Worm (Caenorhabditis elegans) whole organism, mixed stage, embryonic: Measurements from ENCODE around the gene C47D12.2.

Experiments used
- M03D4.4 ChIP-seq: sonication (generic microtip); optimal IDR thresholded peaks from 2 replicates; lab custom pipeline; 2017; ENCODE audit warnings: mild to moderate bottlenecking, missing genetic modification characterization, missing compliant biosample characterization
- hlh-1 ChIP-seq: fragments of 150-350 bp; optimal IDR thresholded peaks from 2 replicates; lab custom pipeline; 2014; ENCODE audit warnings: missing biosample characterization, missing genetic modification reagents, missing genetic modification characterization
- mep-1 ChIP-seq: fragments of 150-350 bp; optimal IDR thresholded peaks from 2 replicates; lab custom pipeline; 2017; ENCODE audit warnings: missing biosample characterization, missing genetic modification reagents, missing genetic modification characterization, inconsistent platforms
- unc-39 ChIP-seq: fragments of 150-350 bp; optimal IDR thresholded peaks from 2 replicates; lab custom pipeline; 2014; ENCODE audit warnings: missing biosample characterization, missing genetic modification characterization

ce11 chrII:11721604-11722003, 45.5 kb downstream of the C47D12.2 start:
- TF ChIP-seq hlh-1 (tag; lab: Kevin White, UChicago) (no peak), unc-39 (tag; lab: Kevin White, UChicago) (no peak), M03D4.4 (tag; lab: Kevin White, UChicago) (no peak), mep-1 (tag; lab: Kevin White, UChicago) (no peak)
